Worm (Caenorhabditis elegans) whole organism, young adult: ENCODE results near the gene C30H6.9.

ENCODE experiments used
- B0035.1 ChIP-seq: sonication (generic microtip); optimal IDR thresholded peaks from 2 replicates; lab custom pipeline; 2016; ENCODE audit warnings: missing genetic modification characterization, mild to moderate bottlenecking, missing compliant biosample characterization, missing genotype, missing genetic modification reagents
- F33H1.4 ChIP-seq: fragments of 200-800 bp; sonication (Bioruptor generic); IDR thresholded peaks from 2 replicates; pipeline ENCODE4 v1.3.6; 2022; ENCODE audit warnings: missing genetic modification reagents, missing genetic modification characterization, missing compliant biosample characterization
- Y79H2A.3 ChIP-seq: fragments of 200-800 bp; sonication (Bioruptor generic); conservative IDR thresholded peaks from 2 replicates; pipeline ENCODE4 v1.3.6; 2022; ENCODE audit warnings: missing genetic modification reagents, missing genetic modification characterization, missing compliant biosample characterization
- ama-1 ChIP-seq, 3 experiments: fragments of 150-350 bp in 1 of 3; sonication (generic microtip) in 2 of 3; optimal IDR thresholded peaks; 2 replicates each; lab custom pipeline; 2014 to 2018; ENCODE audit warnings: missing biosample characterization in 2 of 3, missing genetic modification characterization in 2 of 3, missing genetic modification reagents in 2 of 3
- ceh-27 ChIP-seq: fragments of 200-800 bp; sonication (Bioruptor generic); optimal IDR thresholded peaks from 2 replicates; lab custom pipeline; 2018; ENCODE audit warnings: mild to moderate bottlenecking, missing genetic modification characterization, moderate library complexity, missing compliant biosample characterization
- sdz-38 ChIP-seq: sonication (generic microtip); optimal IDR thresholded peaks from 2 replicates; lab custom pipeline; 2016; ENCODE audit warnings: missing genotype, missing genetic modification characterization, missing compliant biosample characterization
- snpc-4 ChIP-seq, 5 experiments: fragments of 150-350 bp in 1 of 5; sonication (generic microtip) in 4 of 5; optimal IDR thresholded peaks; 2 replicates each; lab custom pipeline; 2014 to 2018; ENCODE audit warnings: missing genetic modification characterization in 5 of 5, missing biosample characterization in 3 of 5, antibody characterized with exemption in 2 of 5, mild to moderate bottlenecking in 2 of 5, missing compliant biosample characterization in 2 of 5, missing genotype in 2 of 5, moderate library complexity in 2 of 5, missing genetic modification reagents in 1 of 5
- ztf-22 ChIP-seq: fragments of 200-800 bp; sonication (Bioruptor generic); optimal IDR thresholded peaks from 2 replicates; lab custom pipeline; 2018; ENCODE audit warnings: mild to moderate bottlenecking, missing genetic modification characterization, moderate library complexity, missing compliant biosample characterization

- TF ChIP-seq ama-1 (optimal IDR thresholded peaks at IDR 0.05; lab: Kevin White, UChicago) (no peak), ama-1 (GFP tag; optimal IDR thresholded peaks at IDR 0.05; lab: Kevin White, UChicago) (no peak), sdz-38 (tag; lab: Kevin White, UChicago) (no peak), snpc-4 (GFP tag; optimal IDR thresholded peaks at IDR 0.05; lab: Kevin White, UChicago) (no peak), snpc-4 (tag; optimal IDR thresholded peaks at IDR 0.05; lab: Kevin White, UChicago) (no peak), Y79H2A.3 (GFP tag; lab: Robert Waterston, UW) (no peak), F33H1.4 (GFP tag; lab: Robert Waterston, UW) (no peak), B0035.1 (tag; lab: Kevin White, UChicago) (no peak), ztf-22 (GFP tag; lab: Kevin White, UChicago) (no peak), ceh-27 (GFP tag; lab: Kevin White, UChicago) (no peak)
These were observed 15.9 kb upstream of the C30H6.9 start, which contains the start of gene sru-15 for ce11 chrIV:17395910-17396309.
